Fruit fly (Drosophila melanogaster): ENCODE measurements around the gene sim.

Gene sim

dm6 chr3R:13042258-13043032 lies 15.1 kb upstream of the sim start, which contains the start of gene snk:
Gene snk (minus strand): TSS chr3R:13042770.
- no peak for TF ChIP-seq CG1602 (GFP tag; optimal IDR thresholded peaks at IDR 0.05)
- no peak for TF ChIP-seq run (tag; optimal IDR thresholded peaks at IDR 0.05)
- TF ChIP-seq H2.0 (GFP tag; IDR thresholded peaks at IDR 0.05): no peak
- no peak for TF ChIP-seq mld (GFP tag; IDR thresholded peaks at IDR 0.05; ENCODE audit: partially characterized antibody)
- TF ChIP-seq CG4707 (GFP tag; optimal IDR thresholded peaks at IDR 0.05): no peak
- no peak for TF ChIP-seq Atf3 (GFP tag; optimal IDR thresholded peaks at IDR 0.05)
- peak; percentile 66 for TF ChIP-seq Med (GFP tag)
- no peak for TF ChIP-seq ci (GFP tag; IDR thresholded peaks at IDR 0.05)
- TF ChIP-seq nmo (GFP tag; optimal IDR thresholded peaks at IDR 0.05): no peak
- TF ChIP-seq Ets65A (GFP tag): peak; percentile 54
- no peak for TF ChIP-seq schlank (tag; optimal IDR thresholded peaks at IDR 0.05)
- TF ChIP-seq CG14860 (GFP tag; IDR thresholded peaks at IDR 0.05; ENCODE audit: partially characterized antibody): no peak
- no peak for TF ChIP-seq z (GFP tag; IDR thresholded peaks at IDR 0.05)
- no peak for TF ChIP-seq CG7786 (GFP tag; optimal IDR thresholded peaks at IDR 0.05)
- TF ChIP-seq CG2875 (GFP tag; optimal IDR thresholded peaks at IDR 0.05): no peak
- peak; percentile 36 for TF ChIP-seq Hr39 (optimal IDR thresholded peaks at IDR 0.05)
- no peak for TF ChIP-seq vnd (GFP tag; IDR thresholded peaks at IDR 0.05; ENCODE audit: partially characterized antibody)
- no peak for TF ChIP-seq CG17328 (GFP tag; IDR thresholded peaks at IDR 0.05)
- no peak for TF ChIP-seq Drgx (GFP tag; IDR thresholded peaks at IDR 0.05)
- no peak for TF ChIP-seq C15 (GFP tag; IDR thresholded peaks at IDR 0.05)
- TF ChIP-seq al (GFP tag; IDR thresholded peaks at IDR 0.05): no peak
- no peak for TF ChIP-seq cad (GFP tag; optimal IDR thresholded peaks at IDR 0.05)
- TF ChIP-seq Trl (optimal IDR thresholded peaks at IDR 0.05): peak in 1 of 2 experiments; percentile 38
- no peak for TF ChIP-seq Trl (GFP tag; optimal IDR thresholded peaks at IDR 0.05)
- TF ChIP-seq CG10462 (GFP tag; optimal IDR thresholded peaks at IDR 0.05): no peak
- TF ChIP-seq unc-4 (GFP tag; IDR thresholded peaks at IDR 0.05; ENCODE audit: partially characterized antibody): no peak
- TF ChIP-seq CG5245 (GFP tag; optimal IDR thresholded peaks at IDR 0.05): no peak
- no peak for TF ChIP-seq CG15011 (GFP tag; optimal IDR thresholded peaks at IDR 0.05)
- TF ChIP-seq Hr3 (GFP tag; optimal IDR thresholded peaks at IDR 0.05): no peak
- no peak for TF ChIP-seq CG11247 (GFP tag; IDR thresholded peaks at IDR 0.05)
- no peak for TF ChIP-seq bsh (GFP tag; optimal IDR thresholded peaks at IDR 0.05)
- TF ChIP-seq CG8281 (tag; optimal IDR thresholded peaks at IDR 0.05): no peak
- no peak for TF ChIP-seq Sox102F (GFP tag; optimal IDR thresholded peaks at IDR 0.05)
- no peak for TF ChIP-seq Pdp1 (GFP tag; optimal IDR thresholded peaks at IDR 0.05)
- TF ChIP-seq so (GFP tag; IDR thresholded peaks at IDR 0.05): no peak
- TF ChIP-seq CG2120 (GFP tag; optimal IDR thresholded peaks at IDR 0.05): no peak
- TF ChIP-seq ro (GFP tag; IDR thresholded peaks at IDR 0.05): no peak
- TF ChIP-seq CG17568 (GFP tag; optimal IDR thresholded peaks at IDR 0.05): no peak
- TF ChIP-seq chinmo (GFP tag; IDR thresholded peaks at IDR 0.05; ENCODE audit: partially characterized antibody): 0 out of 4 replicates have a peak, but pooled peaks have one; percentile 61
- TF ChIP-seq CG6854 (GFP tag; optimal IDR thresholded peaks at IDR 0.05): no peak
- TF ChIP-seq Elba2 (GFP tag; optimal IDR thresholded peaks at IDR 0.05): no peak
- no peak for TF ChIP-seq pros (GFP tag; optimal IDR thresholded peaks at IDR 0.05)
- no peak for TF ChIP-seq pum (GFP tag; optimal IDR thresholded peaks at IDR 0.05)
- TF ChIP-seq CG4424 (GFP tag; optimal IDR thresholded peaks at IDR 0.05): no peak
- TF ChIP-seq pita (GFP tag; optimal IDR thresholded peaks at IDR 0.05): no peak
- no peak for TF ChIP-seq ind (GFP tag; optimal IDR thresholded peaks at IDR 0.05)
- TF ChIP-seq wek (GFP tag; optimal IDR thresholded peaks at IDR 0.05): no peak
- TF ChIP-seq vfl (GFP tag; optimal IDR thresholded peaks at IDR 0.05): no peak
- no peak for TF ChIP-seq CG34422 (GFP tag; IDR thresholded peaks at IDR 0.05)
- TF ChIP-seq ase (GFP tag; IDR thresholded peaks at IDR 0.05): no peak
- no peak for TF ChIP-seq Dp (GFP tag; optimal IDR thresholded peaks at IDR 0.05)

Measured in whole organism, embryonic.